Worm (Caenorhabditis elegans) whole organism, L3 larva: ENCODE results near the gene srg-27.

Experiments used
- ZK546.5 ChIP-seq: sonication (generic microtip); optimal IDR thresholded peaks from 2 replicates; lab custom pipeline; 2017; ENCODE audit warnings: missing biosample characterization, missing genetic modification characterization
- ama-1 ChIP-seq: fragments of 150-350 bp; optimal IDR thresholded peaks from 2 replicates; lab custom pipeline; 2018
- ceh-82 ChIP-seq: fragments of 150-350 bp; optimal IDR thresholded peaks from 2 replicates; lab custom pipeline; 2014; ENCODE audit warnings: missing biosample characterization, missing genetic modification characterization
- elt-3 ChIP-seq, 3 experiments: fragments of 150-350 bp in 1 of 3; sonication (generic microtip) in 2 of 3; optimal IDR thresholded peaks; 2 replicates in 2 of 3; 4 replicates in 1 of 3; lab custom pipeline; 2014 to 2017; ENCODE audit warnings: missing biosample characterization in 3 of 3, missing genetic modification characterization in 3 of 3
- fos-1 ChIP-seq: fragments of 150-350 bp; optimal IDR thresholded peaks from 2 replicates; lab custom pipeline; 2014; ENCODE audit warnings: missing biosample characterization, missing genetic modification characterization
- mdl-1 ChIP-seq: fragments of 150-350 bp; optimal IDR thresholded peaks from 2 replicates; lab custom pipeline; 2014; ENCODE audit warnings: missing biosample characterization, missing genetic modification characterization
- nhr-28 ChIP-seq: fragments of 150-350 bp; optimal IDR thresholded peaks from 2 replicates; lab custom pipeline; 2014; ENCODE audit warnings: missing biosample characterization, missing genetic modification characterization
- nhr-77 ChIP-seq: fragments of 150-350 bp; optimal IDR thresholded peaks from 2 replicates; lab custom pipeline; 2014; ENCODE audit warnings: missing biosample characterization, missing genetic modification characterization
- pqm-1 ChIP-seq: fragments of 150-350 bp; optimal IDR thresholded peaks from 2 replicates; lab custom pipeline; 2017; ENCODE audit warnings: missing biosample characterization, missing genetic modification characterization, inconsistent platforms
- snpc-4 ChIP-seq: fragments of 150-350 bp; optimal IDR thresholded peaks from 2 replicates; lab custom pipeline; 2014; ENCODE audit warnings: missing biosample characterization, missing genetic modification characterization
- unc-62 ChIP-seq: fragments of 150-350 bp; sonication (generic microtip); optimal IDR thresholded peaks from 4 replicates; lab custom pipeline; 2014; ENCODE audit warnings: missing biosample characterization, missing genetic modification reagents, missing genetic modification characterization
- zag-1 ChIP-seq: fragments of 150-350 bp; optimal IDR thresholded peaks from 2 replicates; lab custom pipeline; 2014; ENCODE audit warnings: missing biosample characterization, missing genetic modification characterization
- ztf-11 ChIP-seq: fragments of 150-350 bp; optimal IDR thresholded peaks from 2 replicates; lab custom pipeline; 2014; ENCODE audit warnings: missing biosample characterization, missing genetic modification characterization
- ztf-4 ChIP-seq: fragments of 150-350 bp; optimal IDR thresholded peaks from 2 replicates; lab custom pipeline; 2014; ENCODE audit warnings: missing biosample characterization, missing genetic modification characterization

DNA sequence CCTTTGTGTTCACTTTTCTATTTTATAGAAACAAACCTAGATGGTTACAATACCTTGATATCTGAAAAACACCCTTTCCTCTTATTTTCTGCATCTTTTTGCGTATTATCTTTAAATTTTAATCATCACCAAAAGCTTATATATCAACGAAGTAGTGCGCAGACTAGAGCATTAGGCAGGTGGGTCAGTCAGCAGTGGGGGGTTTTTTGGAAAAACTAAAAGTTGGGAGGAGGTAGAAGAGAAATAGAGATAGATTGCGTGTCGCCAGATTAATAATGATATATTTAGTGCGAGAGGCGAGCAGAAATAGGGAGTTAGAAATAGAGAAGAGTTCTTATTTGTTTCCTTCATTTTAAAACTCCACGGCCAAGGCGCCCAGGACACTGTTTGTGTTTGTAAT is 38.4 kb upstream of the srg-27 start:
- TF ChIP-seq snpc-4 = no peak
- no peak for TF ChIP-seq ZK546.5 (tag; lab: Kevin White, UChicago)
- no peak for TF ChIP-seq ceh-82 (tag; lab: Kevin White, UChicago)
- no peak for TF ChIP-seq ama-1
- TF ChIP-seq fos-1 (tag; lab: Kevin White, UChicago) = no peak
- TF ChIP-seq pqm-1 (tag; lab: Kevin White, UChicago) = no peak
- TF ChIP-seq nhr-77 (tag; lab: Kevin White, UChicago) = no peak
- TF ChIP-seq elt-3 (tag; optimal IDR thresholded peaks at IDR 0.05; lab: Kevin White, UChicago) = no peak
- no peak for TF ChIP-seq ztf-4 (tag; lab: Kevin White, UChicago)
- no peak for TF ChIP-seq ztf-11 (tag; lab: Kevin White, UChicago)
- TF ChIP-seq unc-62 (GFP tag; lab: Kevin White, UChicago) = no peak
- TF ChIP-seq mdl-1 (tag; lab: Kevin White, UChicago) = no peak
- no peak for TF ChIP-seq zag-1
- TF ChIP-seq nhr-28 (tag; lab: Kevin White, UChicago) = no peak
